Fruit fly (Drosophila melanogaster): Measurements from ENCODE around the gene CG7115.

- no peak for TF ChIP-seq OdsH (GFP tag; optimal IDR thresholded peaks at IDR 0.05)
- TF ChIP-seq Abd-B (GFP tag; optimal IDR thresholded peaks at IDR 0.05): no peak
- no peak for TF ChIP-seq sv (GFP tag; optimal IDR thresholded peaks at IDR 0.05)
- TF ChIP-seq woc (GFP tag; optimal IDR thresholded peaks at IDR 0.05): no peak
- TF ChIP-seq Hr78 (GFP tag; optimal IDR thresholded peaks at IDR 0.05): no peak
- no peak for TF ChIP-seq HLH106 (tag; optimal IDR thresholded peaks at IDR 0.05)
- no peak for TF ChIP-seq CG32264 (GFP tag; optimal IDR thresholded peaks at IDR 0.05)
These were observed 34.2 kb downstream of the CG7115 start, which contains the start of gene CG14535 for dm6 chr2L:7855108-7855507.
